Worm (Caenorhabditis elegans) whole organism, L3 larva: ENCODE results near the gene tbc-11.

Experiments
- aly-2 ChIP-seq: fragments of 150-350 bp; optimal IDR thresholded peaks from 2 replicates; lab custom pipeline; 2014; ENCODE audit warnings: missing biosample characterization, missing genetic modification characterization
- ceh-82 ChIP-seq: fragments of 150-350 bp; optimal IDR thresholded peaks from 2 replicates; lab custom pipeline; 2014; ENCODE audit warnings: missing biosample characterization, missing genetic modification characterization
- elt-1 ChIP-seq: fragments of 150-350 bp; optimal IDR thresholded peaks from 2 replicates; lab custom pipeline; 2014; ENCODE audit warnings: missing biosample characterization, missing genetic modification characterization
- fos-1 ChIP-seq: fragments of 150-350 bp; optimal IDR thresholded peaks from 2 replicates; lab custom pipeline; 2014; ENCODE audit warnings: missing biosample characterization, missing genetic modification characterization
- jun-1 ChIP-seq: fragments of 150-350 bp; optimal IDR thresholded peaks from 2 replicates; lab custom pipeline; 2014; ENCODE audit warnings: missing biosample characterization, missing genetic modification reagents, missing genetic modification characterization
- mdl-1 ChIP-seq: fragments of 150-350 bp; optimal IDR thresholded peaks from 2 replicates; lab custom pipeline; 2014; ENCODE audit warnings: missing biosample characterization, missing genetic modification characterization
- nfya-1 ChIP-seq: sonication (generic microtip); optimal IDR thresholded peaks from 2 replicates; lab custom pipeline; 2017; ENCODE audit warnings: missing genetic modification characterization, mild to moderate bottlenecking, missing compliant biosample characterization, antibody characterized with exemption, moderate library complexity; ENCODE audit not compliant: insufficient read depth
- nhr-28 ChIP-seq: fragments of 150-350 bp; optimal IDR thresholded peaks from 2 replicates; lab custom pipeline; 2014; ENCODE audit warnings: missing biosample characterization, missing genetic modification characterization
- nhr-76 ChIP-seq: fragments of 150-350 bp; sonication (generic microtip); optimal IDR thresholded peaks from 5 replicates; lab custom pipeline; 2014; ENCODE audit warnings: missing biosample characterization, missing genetic modification characterization
- skn-1 ChIP-seq: fragments of 150-350 bp; optimal IDR thresholded peaks from 2 replicates; lab custom pipeline; 2014; ENCODE audit warnings: missing biosample characterization, missing genetic modification characterization
- unc-62 ChIP-seq: fragments of 150-350 bp; sonication (generic microtip); optimal IDR thresholded peaks from 4 replicates; lab custom pipeline; 2014; ENCODE audit warnings: missing biosample characterization, missing genetic modification reagents, missing genetic modification characterization
- ztf-4 ChIP-seq: fragments of 150-350 bp; optimal IDR thresholded peaks from 2 replicates; lab custom pipeline; 2014; ENCODE audit warnings: missing biosample characterization, missing genetic modification characterization

ce11 chrX:926125-926524 is 1.4 kb downstream of the tbc-11 start:
- no peak for TF ChIP-seq nfya-1 (tag; lab: Kevin White, UChicago)
- no peak for TF ChIP-seq nhr-76 (tag; lab: Kevin White, UChicago)
- TF ChIP-seq aly-2 (tag; lab: Kevin White, UChicago), result no peak
- no peak for TF ChIP-seq jun-1
- TF ChIP-seq elt-1 (tag; lab: Kevin White, UChicago), result no peak
- TF ChIP-seq nhr-28 (tag; lab: Kevin White, UChicago), result no peak
- no peak for TF ChIP-seq fos-1 (tag; lab: Kevin White, UChicago)
- no peak for TF ChIP-seq unc-62 (GFP tag; lab: Kevin White, UChicago)
- no peak for TF ChIP-seq mdl-1 (tag; lab: Kevin White, UChicago)
- no peak for TF ChIP-seq ztf-4 (tag; lab: Kevin White, UChicago)
- TF ChIP-seq skn-1 (tag; lab: Kevin White, UChicago), result no peak
- no peak for TF ChIP-seq ceh-82 (tag; lab: Kevin White, UChicago)
